Worm (Caenorhabditis elegans) whole organism, L4 larva: Measurements from ENCODE around the gene nhr-47.

Experiments
- F10B5.3 ChIP-seq: sonication (generic microtip); optimal IDR thresholded peaks from 2 replicates; lab custom pipeline; 2016; ENCODE audit warnings: mild to moderate bottlenecking, missing genetic modification characterization, missing compliant biosample characterization
- T26A8.4 ChIP-seq: fragments of 200-800 bp; sonication (Bioruptor generic); IDR thresholded peaks from 2 replicates; pipeline ENCODE4 v1.3.6; 2022; ENCODE audit warnings: missing genetic modification characterization, missing compliant biosample characterization
- ZK337.2 ChIP-seq: fragments of 200-800 bp; sonication (Bioruptor generic); IDR thresholded peaks from 2 replicates; pipeline ENCODE4 v1.3.6; 2022; ENCODE audit warnings: missing genetic modification reagents, missing genetic modification characterization, missing compliant biosample characterization
- ZK546.5 ChIP-seq, 2 experiments: sonication (generic microtip); optimal IDR thresholded peaks; 2 replicates each; lab custom pipeline; 2017; ENCODE audit warnings: missing biosample characterization in 2 of 2, missing genetic modification characterization in 2 of 2
- aha-1 ChIP-seq: fragments of 150-350 bp; peaks from one replicate; lab custom pipeline; 2014; ENCODE audit warnings: missing biosample characterization, missing genetic modification characterization
- ceh-82 ChIP-seq: sonication (generic microtip); optimal IDR thresholded peaks from 2 replicates; lab custom pipeline; 2017; ENCODE audit warnings: missing biosample characterization, missing genetic modification characterization
- cey-2 ChIP-seq: sonication (generic microtip); optimal IDR thresholded peaks from 3 replicates; lab custom pipeline; 2017; ENCODE audit warnings: missing genetic modification characterization, mild to moderate bottlenecking, missing compliant biosample characterization, antibody characterized with exemption, borderline replicate concordance; ENCODE audit not compliant: insufficient read depth
- daf-19 ChIP-seq: fragments of 200-800 bp; sonication (Bioruptor generic); conservative IDR thresholded peaks from 2 replicates; pipeline ENCODE4 v1.3.6; 2022; ENCODE audit warnings: missing genetic modification characterization, missing compliant biosample characterization
- dmd-6 ChIP-seq: fragments of 200-800 bp; sonication (Bioruptor generic); IDR thresholded peaks from 2 replicates; pipeline ENCODE4 v1.3.6; 2022; ENCODE audit warnings: missing genetic modification reagents, missing genetic modification characterization, missing compliant biosample characterization
- dve-1 ChIP-seq: sonication (generic microtip); optimal IDR thresholded peaks from 2 replicates; lab custom pipeline; 2017; ENCODE audit warnings: antibody characterized with exemption, mild to moderate bottlenecking, missing genetic modification characterization, missing compliant biosample characterization; ENCODE audit not compliant: insufficient read depth
- egl-43 ChIP-seq: fragments of 200-800 bp; sonication (Bioruptor generic); IDR thresholded peaks from 2 replicates; pipeline ENCODE4 v1.3.6; 2022; ENCODE audit warnings: missing genetic modification reagents, missing genetic modification characterization, missing compliant biosample characterization
- fkh-10 ChIP-seq: fragments of 150-350 bp; optimal IDR thresholded peaks from 2 replicates; lab custom pipeline; 2014; ENCODE audit warnings: missing biosample characterization, missing genetic modification reagents, missing genetic modification characterization
- hlh-30 ChIP-seq: sonication (generic microtip); optimal IDR thresholded peaks from 2 replicates; lab custom pipeline; 2017; ENCODE audit warnings: antibody characterized with exemption, mild to moderate bottlenecking, missing genetic modification characterization, missing compliant biosample characterization; ENCODE audit not compliant: insufficient read depth
- lim-7 ChIP-seq: fragments of 200-800 bp; sonication (Bioruptor generic); IDR thresholded peaks from 2 replicates; pipeline ENCODE4 v1.3.6; 2022; ENCODE audit warnings: missing genetic modification characterization, missing compliant biosample characterization
- lin-1 ChIP-seq: fragments of 200-800 bp; sonication (Bioruptor generic); IDR thresholded peaks from 2 replicates; pipeline ENCODE4 v1.3.6; 2022; ENCODE audit warnings: missing genetic modification reagents, missing genetic modification characterization, missing compliant biosample characterization
- lsy-2 ChIP-seq, 2 experiments: fragments of 150-350 bp in 1 of 2; sonication (generic microtip) in 1 of 2; optimal IDR thresholded peaks; 2 replicates each; lab custom pipeline; 2014 to 2017; ENCODE audit warnings: missing biosample characterization in 2 of 2, missing genetic modification characterization in 2 of 2
- mep-1 ChIP-seq: fragments of 150-350 bp; sonication (generic microtip); optimal IDR thresholded peaks from 3 replicates; lab custom pipeline; 2014; ENCODE audit warnings: missing biosample characterization, missing genetic modification characterization
- mxl-3 ChIP-seq: fragments of 200-800 bp; sonication (Bioruptor generic); optimal IDR thresholded peaks from 2 replicates; lab custom pipeline; 2018; ENCODE audit warnings: mild to moderate bottlenecking, missing genetic modification characterization, missing compliant biosample characterization
- nhr-28 ChIP-seq: fragments of 150-350 bp; optimal IDR thresholded peaks from 2 replicates; lab custom pipeline; 2014; ENCODE audit warnings: missing biosample characterization, missing genetic modification characterization
- nhr-76 ChIP-seq: fragments of 150-350 bp; optimal IDR thresholded peaks from 2 replicates; lab custom pipeline; 2014; ENCODE audit warnings: missing biosample characterization, missing genetic modification characterization
- pqm-1 ChIP-seq: sonication (generic microtip); optimal IDR thresholded peaks from 2 replicates; lab custom pipeline; 2017; ENCODE audit warnings: missing biosample characterization, missing genetic modification characterization
- rbr-2 ChIP-seq: sonication (generic microtip); optimal IDR thresholded peaks from 2 replicates; lab custom pipeline; 2016; ENCODE audit warnings: missing genotype, missing genetic modification characterization, missing compliant biosample characterization
- unc-39 ChIP-seq: sonication (generic microtip); optimal IDR thresholded peaks from 2 replicates; lab custom pipeline; 2017; ENCODE audit warnings: missing biosample characterization, missing genetic modification characterization
- unc-62 ChIP-seq, 3 experiments: fragments of 150-350 bp in 1 of 3; sonication (generic microtip); optimal IDR thresholded peaks in 2 of 3; peaks in 1 of 3; 1 replicate in 1 of 3; 2 replicates in 2 of 3; lab custom pipeline; 2014 to 2017; ENCODE audit warnings: missing biosample characterization in 3 of 3, missing genetic modification characterization in 3 of 3, missing genetic modification reagents in 3 of 3, missing genotype in 1 of 3
- vab-7 ChIP-seq: fragments of 200-800 bp; sonication (Bioruptor generic); IDR thresholded peaks from 2 replicates; pipeline ENCODE4 v1.3.6; 2022; ENCODE audit warnings: missing genetic modification reagents, missing genetic modification characterization, missing compliant biosample characterization
- zfp-3 ChIP-seq: fragments of 200-800 bp; sonication (Bioruptor generic); conservative IDR thresholded peaks from 2 replicates; pipeline ENCODE4 v1.3.6; 2022; ENCODE audit warnings: missing genetic modification reagents, missing genetic modification characterization, missing compliant biosample characterization
- zip-2 ChIP-seq: fragments of 150-350 bp; optimal IDR thresholded peaks from 2 replicates; lab custom pipeline; 2014; ENCODE audit warnings: missing biosample characterization, missing genetic modification characterization
- ztf-11 ChIP-seq: fragments of 150-350 bp; optimal IDR thresholded peaks from 2 replicates; lab custom pipeline; 2014; ENCODE audit warnings: missing biosample characterization, missing genetic modification characterization

nhr-47 gene

DNA sequence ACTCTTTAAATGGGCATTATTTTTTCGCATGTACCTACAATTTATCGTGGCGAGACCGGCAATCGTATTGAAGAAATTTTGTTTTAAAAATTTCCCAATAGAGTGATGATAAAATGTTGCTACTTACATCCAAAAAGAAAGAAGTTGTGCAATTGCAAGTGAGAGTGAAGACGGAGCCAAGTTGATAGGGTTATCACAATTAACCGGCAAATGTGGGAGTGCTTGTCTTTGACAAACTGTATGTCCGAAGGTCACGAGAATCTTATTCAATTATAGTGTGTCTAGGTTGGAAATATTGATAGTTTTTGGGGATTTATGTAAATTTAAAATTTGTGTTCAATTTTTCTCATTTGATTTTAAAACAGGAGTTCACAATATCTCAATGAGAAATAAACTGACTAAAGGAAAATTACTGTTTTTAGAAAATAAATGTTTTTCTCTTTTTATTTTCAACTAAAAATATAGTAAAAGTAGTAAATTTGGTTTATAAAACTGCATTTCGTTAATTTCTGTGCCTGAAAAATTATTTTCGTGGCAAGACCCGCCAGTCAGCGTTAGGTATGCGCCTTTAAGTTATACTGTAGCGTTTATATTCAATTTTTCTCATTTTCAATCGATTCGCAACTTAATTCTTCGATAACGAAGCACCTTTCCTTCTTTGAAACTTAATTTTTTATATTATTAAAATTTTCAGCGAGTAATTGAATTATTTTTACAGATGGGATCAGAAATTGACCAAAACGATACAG, 8.8 kb downstream of the nhr-47 start, which contains the start of the genes hpo-15 and mms-19:
TSS of gene hpo-15 (minus strand) at position 201 of the 749 bp plus-strand sequence.
TSS of gene mms-19 (plus strand) at position 719 of the 749 bp plus-strand sequence.
- TF ChIP-seq dmd-6 (peak; percentile 53), nhr-28 (tag; lab: Kevin White, UChicago) (peak; percentile 73), pqm-1 (peak; percentile 36), cey-2 (tag; lab: Kevin White, UChicago) (no peak), rbr-2 (no peak), F10B5.3 (tag; lab: Kevin White, UChicago) (no peak), aha-1 (tag; lab: Kevin White, UChicago) (peak; percentile 4), dve-1 (tag; lab: Kevin White, UChicago) (peak; percentile 41), hlh-30 (tag; lab: Kevin White, UChicago) (peak; percentile 27)

DNA sequence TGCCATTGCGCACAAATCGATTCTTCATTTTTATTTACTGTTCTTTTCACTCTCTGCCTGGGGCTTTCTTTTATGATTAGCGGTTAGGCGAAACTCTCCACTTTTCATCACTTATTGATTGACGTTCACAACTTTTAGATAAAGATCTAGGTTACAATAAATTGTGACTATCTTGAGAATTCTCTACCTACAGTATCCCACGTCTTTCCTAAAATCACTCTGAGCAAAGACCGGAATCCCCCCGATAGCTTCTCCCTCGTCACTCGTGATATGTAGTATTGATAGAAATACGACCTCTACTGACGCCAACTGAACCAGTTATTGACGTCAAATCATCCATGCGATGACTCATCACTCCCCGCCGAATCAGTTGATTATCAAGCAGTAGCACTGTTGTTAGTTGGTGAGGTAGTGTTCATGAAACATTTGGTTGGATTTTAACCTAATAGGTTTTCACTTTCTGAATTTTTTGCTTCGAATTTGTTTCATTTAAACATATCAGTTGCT, 16.7 kb downstream of the nhr-47 start, which contains the start of gene hir-1:
TSS of gene hir-1 (plus strand) at position 405 of the 507 bp plus-strand sequence.
- TF ChIP-seq vab-7 (GFP tag; lab: Robert Waterston, UW), result no peak
- TF ChIP-seq lsy-2 (tag; optimal IDR thresholded peaks at IDR 0.05; lab: Kevin White, UChicago), result peak in 1 of 2 experiments; percentile 4
- no peak for TF ChIP-seq zfp-3 (GFP tag; lab: Robert Waterston, UW)
- TF ChIP-seq aha-1 (tag; lab: Kevin White, UChicago), result peak; percentile 97
- 0 out of 2 replicates have a peak, but pooled peaks have one; percentile 22 for TF ChIP-seq T26A8.4 (GFP tag; lab: Robert Waterston, UW)

DNA sequence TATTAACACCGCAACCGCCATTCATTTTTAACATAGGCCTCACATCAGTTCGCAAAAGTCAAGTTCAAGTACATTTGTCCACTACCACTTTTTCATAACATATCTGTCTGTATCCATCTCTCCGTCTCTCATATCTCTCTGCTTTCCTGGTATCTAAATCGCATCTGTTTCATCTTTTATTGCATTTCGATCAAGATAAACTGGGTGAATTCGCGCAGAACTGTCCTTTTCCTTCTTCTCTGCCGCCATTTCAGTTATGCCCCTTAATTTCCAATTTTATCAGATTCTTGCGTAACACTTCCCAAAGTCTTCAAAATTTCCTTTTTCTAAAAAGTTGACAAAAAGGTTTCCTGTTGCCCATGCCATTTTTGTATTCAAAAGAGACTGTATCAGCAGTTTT, 18.2 kb downstream of the nhr-47 start:
- TF ChIP-seq aha-1 (tag; lab: Kevin White, UChicago), result no peak
- TF ChIP-seq fkh-10 (GFP tag; lab: Kevin White, UChicago), result no peak
- TF ChIP-seq lin-1 (GFP tag; lab: Robert Waterston, UW), result no peak
- TF ChIP-seq mxl-3, result no peak
- no peak for TF ChIP-seq lsy-2 (tag; optimal IDR thresholded peaks at IDR 0.05; lab: Kevin White, UChicago)
- no peak for TF ChIP-seq lim-7 (GFP tag; lab: Robert Waterston, UW)
- TF ChIP-seq zip-2 (tag; lab: Kevin White, UChicago), result no peak
- no peak for TF ChIP-seq daf-19
- no peak for TF ChIP-seq ZK546.5 (tag; optimal IDR thresholded peaks at IDR 0.05; lab: Kevin White, UChicago)
- peak; percentile 22 for TF ChIP-seq nhr-28 (tag; lab: Kevin White, UChicago)
- peak in 1 of 2 experiments; percentile 83 for TF ChIP-seq unc-62 (GFP tag; optimal IDR thresholded peaks at IDR 0.05 in 1 of 2; lab: Kevin White, UChicago)
- no peak for TF ChIP-seq unc-62 (tag; optimal IDR thresholded peaks at IDR 0.05; lab: Kevin White, UChicago)

DNA sequence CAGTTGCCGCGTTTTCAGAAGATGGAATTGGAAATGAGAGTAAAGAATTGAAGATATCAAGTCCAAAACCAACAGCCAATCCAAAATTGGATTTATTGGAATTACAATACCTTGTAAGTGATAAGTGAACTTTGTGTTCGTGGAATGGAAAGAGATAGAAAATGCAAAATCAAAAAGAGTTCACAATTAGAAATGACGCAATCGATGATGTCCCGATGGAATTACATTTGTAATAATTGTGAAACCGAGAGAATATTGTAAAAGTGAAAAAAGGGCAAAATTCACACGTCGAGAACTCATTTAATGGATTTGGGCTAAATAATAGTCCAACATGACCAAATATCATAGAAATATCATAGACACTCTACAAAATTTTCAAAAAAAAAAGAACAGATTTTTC, 20.2 kb downstream of the nhr-47 start:
- peak; percentile 80 for TF ChIP-seq aha-1 (tag; lab: Kevin White, UChicago)
- TF ChIP-seq unc-39 (tag; lab: Kevin White, UChicago), result no peak
- TF ChIP-seq mep-1, result no peak
- no peak for TF ChIP-seq ZK337.2 (GFP tag; lab: Robert Waterston, UW)
- no peak for TF ChIP-seq mxl-3
- no peak for TF ChIP-seq egl-43
- TF ChIP-seq unc-62 (GFP tag; optimal IDR thresholded peaks at IDR 0.05 in 1 of 2; lab: Kevin White, UChicago), result peak in 1 of 2 experiments; percentile 80
- TF ChIP-seq unc-62 (tag; optimal IDR thresholded peaks at IDR 0.05; lab: Kevin White, UChicago), result no peak
- no peak for TF ChIP-seq ceh-82 (tag; lab: Kevin White, UChicago)
- TF ChIP-seq, all 104 proteins: peak for 2

DNA sequence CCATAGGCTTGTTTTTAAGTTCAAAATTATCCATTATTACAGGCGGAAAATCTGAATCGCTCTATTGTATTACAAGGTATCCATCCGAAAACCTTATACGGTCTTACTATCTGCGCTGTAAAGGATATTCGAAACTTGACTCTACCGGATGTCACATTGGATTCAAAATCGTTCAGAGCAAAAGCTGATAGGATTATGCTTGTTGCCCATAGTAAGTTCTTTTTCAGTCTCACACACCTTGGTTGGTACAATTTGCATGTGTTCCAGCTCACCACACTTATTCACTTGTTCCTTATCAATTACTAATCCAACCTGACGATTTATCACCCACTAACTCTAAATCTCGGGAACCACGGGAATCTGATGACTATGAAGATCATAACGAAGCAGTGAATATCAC, 22.6 kb downstream of the nhr-47 start:
- TF ChIP-seq ztf-11 (tag; lab: Kevin White, UChicago), result no peak
- TF ChIP-seq nhr-76 (tag; lab: Kevin White, UChicago), result no peak
- TF ChIP-seq unc-62 (GFP tag; optimal IDR thresholded peaks at IDR 0.05 in 1 of 2; lab: Kevin White, UChicago), result peak in 1 of 2 experiments; percentile 92
- TF ChIP-seq unc-62 (tag; optimal IDR thresholded peaks at IDR 0.05; lab: Kevin White, UChicago), result no peak
- TF ChIP-seq, all 104 proteins: peak for 1
